Fruit fly (Drosophila melanogaster) whole organism, embryonic: ENCODE results near the gene CG14088.

Source experiments
- B-H2 ChIP-seq: fragments of 200-800 bp; sonication (Bioruptor generic); optimal IDR thresholded peaks from 2 replicates; lab custom pipeline; 2018; ENCODE audit warnings: missing biosample characterization, mild to moderate bottlenecking, missing genetic modification characterization
- Blimp-1 ChIP-seq: fragments of 200-800 bp; sonication (Bioruptor generic); optimal IDR thresholded peaks from 3 replicates; lab custom pipeline; 2018; ENCODE audit warnings: missing biosample characterization, missing genetic modification characterization, mild to moderate bottlenecking, moderate library complexity, missing genetic modification reagents
- BtbVII ChIP-seq: fragments of 200-800 bp; sonication (Bioruptor generic); optimal IDR thresholded peaks from 3 replicates; lab custom pipeline; 2017; ENCODE audit warnings: missing biosample characterization, mild to moderate bottlenecking, missing genetic modification characterization
- CG10431 ChIP-seq: fragments of 200-800 bp; sonication (Bioruptor generic); optimal IDR thresholded peaks from 3 replicates; lab custom pipeline; 2018; ENCODE audit warnings: missing biosample characterization, mild to moderate bottlenecking, missing genetic modification characterization
- CG11723 ChIP-seq: fragments of 200-800 bp; sonication (Bioruptor generic); optimal IDR thresholded peaks from 2 replicates; lab custom pipeline; 2017; ENCODE audit warnings: missing biosample characterization, mild to moderate bottlenecking, missing genetic modification characterization
- CG12391 ChIP-seq: fragments of 200-800 bp; sonication (Bioruptor generic); optimal IDR thresholded peaks from 3 replicates; lab custom pipeline; 2018; ENCODE audit warnings: missing biosample characterization, mild to moderate bottlenecking, missing genetic modification characterization, moderate library complexity
- CG12744 ChIP-seq: fragments of 200-800 bp; sonication (Bioruptor generic); optimal IDR thresholded peaks from 2 replicates; lab custom pipeline; 2016; ENCODE audit warnings: missing biosample characterization, missing genetic modification characterization
- CG12769 ChIP-seq: fragments of 200-800 bp; sonication (Bioruptor generic); optimal IDR thresholded peaks from 2 replicates; lab custom pipeline; 2019; ENCODE audit warnings: missing biosample characterization, mild to moderate bottlenecking, missing genetic modification characterization, moderate library complexity
- CG1529 ChIP-seq: fragments of 200-800 bp; sonication (Bioruptor generic); optimal IDR thresholded peaks from 3 replicates; lab custom pipeline; 2018; ENCODE audit warnings: missing biosample characterization, missing genetic modification characterization
- CG1603 ChIP-seq: fragments of 200-800 bp; sonication (Bioruptor generic); optimal IDR thresholded peaks from 2 replicates; lab custom pipeline; 2019; ENCODE audit warnings: missing biosample characterization, mild to moderate bottlenecking, missing genetic modification characterization, moderate library complexity
- CG2678 ChIP-seq: fragments of 200-800 bp; sonication (Bioruptor generic); optimal IDR thresholded peaks from 3 replicates; lab custom pipeline; 2019; ENCODE audit warnings: missing biosample characterization, mild to moderate bottlenecking, missing genetic modification characterization, moderate library complexity
- CG2712 ChIP-seq: fragments of 200-800 bp; optimal IDR thresholded peaks from 3 replicates; lab custom pipeline; 2019; ENCODE audit warnings: missing biosample characterization, mild to moderate bottlenecking, missing genetic modification characterization, moderate library complexity
- CG6683 ChIP-seq: fragments of 200-800 bp; sonication (Bioruptor generic); optimal IDR thresholded peaks from 2 replicates; lab custom pipeline; 2017; ENCODE audit warnings: missing biosample characterization, mild to moderate bottlenecking, missing genetic modification characterization, missing genetic modification reagents
- CG7556 ChIP-seq: fragments of 200-800 bp; sonication (Bioruptor generic); optimal IDR thresholded peaks from 2 replicates; lab custom pipeline; 2017; ENCODE audit warnings: missing biosample characterization, mild to moderate bottlenecking, missing genetic modification characterization
- CHES-1-like ChIP-seq: fragments of 200-800 bp; sonication (Bioruptor generic); optimal IDR thresholded peaks from 2 replicates; lab custom pipeline; 2016; ENCODE audit warnings: missing biosample characterization, missing genetic modification characterization
- D19A ChIP-seq: fragments of 200-800 bp; optimal IDR thresholded peaks from 3 replicates; lab custom pipeline; 2019; ENCODE audit warnings: missing biosample characterization, mild to moderate bottlenecking, missing genetic modification characterization, moderate library complexity
- D19B ChIP-seq: fragments of 200-800 bp; sonication (Bioruptor generic); optimal IDR thresholded peaks from 2 replicates; lab custom pipeline; 2017; ENCODE audit warnings: missing biosample characterization, mild to moderate bottlenecking, missing genetic modification characterization
- Doc2 ChIP-seq: fragments of 200-800 bp; sonication (Bioruptor generic); IDR thresholded peaks from 2 replicates; pipeline ENCODE4 v1.3.6; 2022; ENCODE audit warnings: missing biosample characterization, missing genetic modification characterization
- Ets65A ChIP-seq: fragments of 200-800 bp; sonication (Bioruptor generic); peaks from one replicate; lab custom pipeline; 2016; ENCODE audit warnings: missing biosample characterization, missing genetic modification characterization
- Gsc ChIP-seq: fragments of 200-800 bp; sonication (Bioruptor generic); IDR thresholded peaks from 2 replicates; pipeline ENCODE4 v1.3.6; 2022; ENCODE audit warnings: missing biosample characterization, missing genetic modification characterization
- Hmr ChIP-seq: fragments of 200-800 bp; sonication (Bioruptor generic); optimal IDR thresholded peaks from 3 replicates; lab custom pipeline; 2017; ENCODE audit warnings: mild to moderate bottlenecking, missing biosample characterization, missing genetic modification reagents, missing genetic modification characterization
- Hsf ChIP-seq: fragments of 200-800 bp; sonication (Bioruptor generic); optimal IDR thresholded peaks from 3 replicates; lab custom pipeline; 2016; ENCODE audit warnings: missing biosample characterization, missing genetic modification characterization
- Lim3 ChIP-seq: fragments of 200-800 bp; sonication (Bioruptor generic); IDR thresholded peaks from 2 replicates; pipeline ENCODE4 v1.3.6; 2022; ENCODE audit warnings: missing biosample characterization, missing genetic modification characterization
- NC2β ChIP-seq: fragments of 200-800 bp; sonication (Bioruptor generic); optimal IDR thresholded peaks from 2 replicates; lab custom pipeline; 2016; ENCODE audit warnings: missing biosample characterization, missing genetic modification characterization
- NfI ChIP-seq: fragments of 200-800 bp; sonication (Bioruptor generic); optimal IDR thresholded peaks from 3 replicates; lab custom pipeline; 2018; ENCODE audit warnings: missing biosample characterization, mild to moderate bottlenecking, missing genetic modification characterization, moderate library complexity
- PHDP ChIP-seq: fragments of 200-800 bp; sonication (Bioruptor generic); optimal IDR thresholded peaks from 3 replicates; lab custom pipeline; 2018; ENCODE audit warnings: missing biosample characterization, mild to moderate bottlenecking, missing genetic modification characterization, moderate library complexity
- Sry-δ ChIP-seq: fragments of 200-800 bp; sonication (Bioruptor generic); optimal IDR thresholded peaks from 2 replicates; lab custom pipeline; 2016; ENCODE audit warnings: missing biosample characterization, missing genetic modification characterization
- bsh ChIP-seq, 2 experiments: fragments of 200-800 bp; sonication (Bioruptor generic); optimal IDR thresholded peaks; 2 replicates each; lab custom pipeline; 2017 to 2018; ENCODE audit warnings: mild to moderate bottlenecking in 2 of 2, missing biosample characterization in 2 of 2, missing genetic modification characterization in 2 of 2, moderate library complexity in 1 of 2
- crol ChIP-seq: fragments of 200-800 bp; sonication (Bioruptor generic); IDR thresholded peaks from 2 replicates; pipeline ENCODE4 v1.3.6; 2022; ENCODE audit warnings: missing biosample characterization, missing genetic modification characterization
- dmrt11E ChIP-seq: fragments of 200-800 bp; sonication (Bioruptor generic); optimal IDR thresholded peaks from 3 replicates; lab custom pipeline; 2018; ENCODE audit warnings: missing biosample characterization, mild to moderate bottlenecking, missing genetic modification characterization, moderate library complexity
- fd64A ChIP-seq: fragments of 200-800 bp; sonication (Bioruptor generic); optimal IDR thresholded peaks from 3 replicates; lab custom pipeline; 2018; ENCODE audit warnings: missing biosample characterization, mild to moderate bottlenecking, missing genetic modification characterization
- fd96Cb ChIP-seq: fragments of 200-800 bp; sonication (Bioruptor generic); optimal IDR thresholded peaks from 2 replicates; lab custom pipeline; 2018; ENCODE audit warnings: missing biosample characterization, mild to moderate bottlenecking, missing genetic modification characterization, moderate library complexity
- gfzf ChIP-seq: fragments of 200-800 bp; sonication (Bioruptor generic); optimal IDR thresholded peaks from 2 replicates; lab custom pipeline; 2016; ENCODE audit warnings: missing biosample characterization, mild to moderate bottlenecking, missing genetic modification characterization, moderate library complexity
- gsb-n ChIP-seq: fragments of 200-800 bp; sonication (Bioruptor generic); optimal IDR thresholded peaks from 3 replicates; lab custom pipeline; 2018; ENCODE audit warnings: missing biosample characterization, mild to moderate bottlenecking, missing genetic modification characterization
- ham ChIP-seq: fragments of 200-800 bp; sonication (Bioruptor generic); IDR thresholded peaks from 2 replicates; pipeline ENCODE4 v1.3.6; 2022; ENCODE audit warnings: missing biosample characterization, missing genetic modification characterization
- her ChIP-seq: fragments of 200-800 bp; sonication (Bioruptor generic); optimal IDR thresholded peaks from 2 replicates; lab custom pipeline; 2016; ENCODE audit warnings: missing biosample characterization, missing genetic modification characterization
- hth ChIP-seq: fragments of >200 bp; optimal IDR thresholded peaks from 2 replicates; lab custom pipeline; 2017; ENCODE audit warnings: inconsistent platforms
- luna ChIP-seq: fragments of 200-800 bp; sonication (Bioruptor generic); optimal IDR thresholded peaks from 2 replicates; lab custom pipeline; 2016; ENCODE audit warnings: missing biosample characterization, missing genetic modification characterization
- nom ChIP-seq: fragments of 200-800 bp; sonication (Bioruptor generic); optimal IDR thresholded peaks from 2 replicates; lab custom pipeline; 2017; ENCODE audit warnings: missing biosample characterization, missing genetic modification characterization, mild to moderate bottlenecking, moderate library complexity, missing genetic modification reagents
- prd ChIP-seq, 3 experiments: fragments of >200 bp in 2 of 3; fragments of 200-800 bp in 1 of 3; sonication (Bioruptor generic) in 1 of 3; optimal IDR thresholded peaks in 2 of 3; IDR thresholded peaks in 1 of 3; 2 replicates in 2 of 3; 3 replicates in 1 of 3; pipeline versions ENCODE4 v1.3.6 to Lab custom; 2017 to 2022; ENCODE audit warnings: missing biosample characterization in 1 of 3, missing genetic modification characterization in 1 of 3
- repo ChIP-seq: fragments of 200-800 bp; sonication (Bioruptor generic); optimal IDR thresholded peaks from 2 replicates; lab custom pipeline; 2016; ENCODE audit warnings: missing biosample characterization, missing genetic modification characterization
- run ChIP-seq: fragments of 200-800 bp; sonication (Bioruptor generic); optimal IDR thresholded peaks from 3 replicates; lab custom pipeline; 2018; ENCODE audit warnings: missing biosample characterization, mild to moderate bottlenecking, missing genetic modification characterization
- sd ChIP-seq: fragments of 200-800 bp; sonication (Bioruptor generic); optimal IDR thresholded peaks from 3 replicates; lab custom pipeline; 2018; ENCODE audit warnings: missing biosample characterization, mild to moderate bottlenecking, missing genetic modification characterization, moderate library complexity
- seq ChIP-seq: fragments of 200-800 bp; sonication (Bioruptor generic); IDR thresholded peaks from 2 replicates; pipeline ENCODE4 v1.3.6; 2022; ENCODE audit warnings: missing biosample characterization, missing genetic modification characterization
- shn ChIP-seq: fragments of 200-800 bp; sonication (Bioruptor generic); optimal IDR thresholded peaks from 3 replicates; lab custom pipeline; 2016; ENCODE audit warnings: missing biosample characterization, missing genetic modification characterization
- sisA ChIP-seq: fragments of 200-800 bp; sonication (Bioruptor generic); IDR thresholded peaks from 2 replicates; pipeline ENCODE4 v1.3.6; 2022; ENCODE audit warnings: missing biosample characterization, missing genetic modification characterization
- stc ChIP-seq: fragments of 200-800 bp; sonication (Bioruptor generic); IDR thresholded peaks from 2 replicates; pipeline ENCODE4 v1.3.6; 2022; ENCODE audit warnings: missing biosample characterization, missing genetic modification characterization
- tio ChIP-seq: fragments of 200-800 bp; sonication (Bioruptor generic); optimal IDR thresholded peaks from 2 replicates; lab custom pipeline; 2017; ENCODE audit warnings: missing biosample characterization, missing genetic modification characterization, inconsistent platforms
- unpg ChIP-seq: fragments of 200-800 bp; sonication (Bioruptor generic); optimal IDR thresholded peaks from 3 replicates; lab custom pipeline; 2018; ENCODE audit warnings: missing biosample characterization, mild to moderate bottlenecking, missing genetic modification characterization, moderate library complexity

The CG14088 gene

DNA sequence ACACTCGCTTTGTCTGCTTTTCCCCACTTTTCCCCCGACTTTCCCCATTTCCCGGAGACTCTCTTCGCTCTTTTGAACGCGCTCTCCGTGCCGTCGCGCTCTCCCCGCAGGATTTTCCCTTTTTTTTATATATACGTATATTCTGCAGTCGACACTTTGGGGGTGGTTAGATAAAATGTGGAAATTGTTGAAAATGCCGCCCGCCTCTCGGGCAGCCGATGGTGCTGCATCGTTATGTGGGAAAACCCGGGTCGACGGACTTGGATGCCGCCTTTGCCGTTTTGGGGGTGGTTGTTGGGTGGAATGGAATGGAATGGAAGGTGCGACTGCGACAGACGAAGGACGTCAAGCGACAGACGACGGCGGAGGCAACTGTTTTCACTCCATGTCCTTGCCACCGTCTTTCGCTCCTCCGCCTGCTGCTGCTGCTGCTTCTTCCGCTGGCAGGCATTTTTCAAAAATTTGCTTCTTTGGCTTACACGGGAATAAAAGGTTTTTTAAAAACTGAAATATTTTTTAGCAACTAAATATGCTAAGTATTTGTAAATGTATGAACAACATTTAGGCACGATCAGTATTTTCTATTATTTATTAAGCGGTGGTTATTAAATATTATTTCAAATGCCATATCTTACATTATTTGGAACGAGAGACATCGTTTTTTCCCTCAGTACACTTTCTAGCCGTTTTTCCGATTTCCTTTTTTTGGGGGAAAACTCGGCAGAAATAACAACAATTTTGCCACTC is 39.5 kb downstream of the CG14088 start (continued):
- no peak for TF ChIP-seq CG6683 (GFP tag; lab: Kevin White, UChicago)
- no peak for TF ChIP-seq nom (GFP tag; lab: Kevin White, UChicago)
- peak; percentile 44 for TF ChIP-seq PHDP (tag; lab: Kevin White, UChicago)
- no peak for TF ChIP-seq NC2β (GFP tag; lab: Kevin White, UChicago)
- no peak for TF ChIP-seq gfzf (GFP tag; lab: Kevin White, UChicago)
- peak; percentile 50 for TF ChIP-seq CG12391
- no peak for TF ChIP-seq NfI (GFP tag; lab: Kevin White, UChicago)
- TF ChIP-seq shn (GFP tag; lab: Kevin White, UChicago) = no peak
- peak; percentile 59 for TF ChIP-seq Hmr (GFP tag; lab: Kevin White, UChicago)
- no peak for TF ChIP-seq fd64A
- no peak for TF ChIP-seq CHES-1-like
- TF ChIP-seq unpg (GFP tag; lab: Kevin White, UChicago) = peak; percentile 50
- no peak for TF ChIP-seq CG10431
- no peak for TF ChIP-seq repo (GFP tag; lab: Kevin White, UChicago)
- TF ChIP-seq B-H2 = no peak
- no peak for TF ChIP-seq BtbVII (GFP tag; lab: Kevin White, UChicago)
- peak; percentile 51 for TF ChIP-seq sd
- no peak for TF ChIP-seq tio (GFP tag; lab: Kevin White, UChicago)
- peak; percentile 7 for TF ChIP-seq CG1603 (tag; lab: Kevin White, UChicago)
- peak; percentile 63 for TF ChIP-seq CG2678
- TF ChIP-seq CG1529 (GFP tag; lab: Kevin White, UChicago) = no peak
- peak; percentile 37 for TF ChIP-seq Blimp-1 (GFP tag; lab: Kevin White, UChicago)
- TF ChIP-seq dmrt11E (tag; lab: Kevin White, UChicago) = no peak
- TF ChIP-seq CG7556 (GFP tag; lab: Kevin White, UChicago) = peak; percentile 74
- TF ChIP-seq Ets65A (GFP tag; lab: Kevin White, UChicago) = peak; percentile 64
- no peak for TF ChIP-seq Hsf
- no peak for TF ChIP-seq hth
- no peak for TF ChIP-seq sisA (GFP tag; lab: Robert Waterston, UW)
- TF ChIP-seq run = no peak
- TF ChIP-seq Sry-δ (GFP tag; lab: Kevin White, UChicago) = no peak
- TF ChIP-seq her (GFP tag; lab: Kevin White, UChicago) = no peak
- TF ChIP-seq prd (optimal IDR thresholded peaks at IDR 0.05; lab: Kevin White, UChicago) = no peak
- TF ChIP-seq prd (GFP tag; IDR thresholded peaks at IDR 0.05; lab: Robert Waterston, UW) = peak; percentile 26; the same call in 1 of the 3 replicates
- TF ChIP-seq bsh (GFP tag; optimal IDR thresholded peaks at IDR 0.05; lab: Kevin White, UChicago) = peak in 1 of 2 experiments; percentile 41
- no peak for TF ChIP-seq CG11723 (GFP tag; lab: Kevin White, UChicago)
- TF ChIP-seq luna = no peak
- TF ChIP-seq stc = no peak
- no peak for TF ChIP-seq ham
- TF ChIP-seq fd96Cb (tag; lab: Kevin White, UChicago) = peak; percentile 18
- peak; percentile 16 for TF ChIP-seq CG12769 (tag; lab: Kevin White, UChicago)
- peak; percentile 35; the same call in 1 of the 2 replicates for TF ChIP-seq seq (GFP tag; lab: Robert Waterston, UW)
- TF ChIP-seq Gsc (GFP tag; lab: Robert Waterston, UW) = no peak
- no peak for TF ChIP-seq D19B
- no peak for TF ChIP-seq gsb-n
- peak; percentile 48 for TF ChIP-seq CG2712 (tag; lab: Kevin White, UChicago)
- no peak for TF ChIP-seq CG12744
- peak; percentile 18 for TF ChIP-seq D19A (tag; lab: Kevin White, UChicago)
- TF ChIP-seq crol (GFP tag; lab: Robert Waterston, UW) = peak; percentile 56; the same call in 1 of the 2 replicates
- no peak for TF ChIP-seq Doc2 (GFP tag; lab: Robert Waterston, UW)
- TF ChIP-seq Lim3 (GFP tag; lab: Robert Waterston, UW) = no peak
